Fruit fly (Drosophila melanogaster) whole organism, embryonic: ENCODE results near the gene Decay.

Experiments used
- Awh ChIP-seq: fragments of 200-800 bp; sonication (Bioruptor generic); IDR thresholded peaks from 2 replicates; pipeline ENCODE4, ENCODE4 v1.3.6; 2022; ENCODE audit warnings: missing biosample characterization, missing genetic modification characterization
- CG10147 ChIP-seq: fragments of 200-800 bp; sonication (Bioruptor generic); optimal IDR thresholded peaks from 2 replicates; lab custom pipeline; 2019; ENCODE audit warnings: missing biosample characterization, mild to moderate bottlenecking, missing genetic modification characterization, moderate library complexity
- CG10366 ChIP-seq: fragments of 200-800 bp; sonication (Bioruptor generic); IDR thresholded peaks from 2 replicates; pipeline ENCODE4 v1.3.6; 2022; ENCODE audit warnings: missing biosample characterization, missing genetic modification characterization
- CG10462 ChIP-seq: fragments of 200-800 bp; sonication (Bioruptor generic); optimal IDR thresholded peaks from 2 replicates; lab custom pipeline; 2016; ENCODE audit warnings: missing biosample characterization, missing genetic modification characterization
- CG11723 ChIP-seq: fragments of 200-800 bp; sonication (Bioruptor generic); optimal IDR thresholded peaks from 2 replicates; lab custom pipeline; 2017; ENCODE audit warnings: missing biosample characterization, mild to moderate bottlenecking, missing genetic modification characterization
- CG12659 ChIP-seq: fragments of 200-800 bp; sonication (Bioruptor generic); optimal IDR thresholded peaks from 3 replicates; lab custom pipeline; 2017; ENCODE audit warnings: mild to moderate bottlenecking, missing biosample characterization, missing genetic modification reagents, missing genetic modification characterization
- CG13775 ChIP-seq: fragments of 200-800 bp; sonication (Bioruptor generic); optimal IDR thresholded peaks from 3 replicates; lab custom pipeline; 2017; ENCODE audit warnings: missing biosample characterization, mild to moderate bottlenecking, missing genetic modification characterization
- CG16779 ChIP-seq: fragments of 200-800 bp; sonication (Bioruptor generic); IDR thresholded peaks from 2 replicates; pipeline ENCODE4 v1.3.6; 2022; ENCODE audit warnings: missing biosample characterization, missing genetic modification characterization
- CG17359 ChIP-seq: fragments of 200-800 bp; sonication (Bioruptor generic); optimal IDR thresholded peaks from 3 replicates; lab custom pipeline; 2018; ENCODE audit warnings: missing biosample characterization, mild to moderate bottlenecking, missing genetic modification characterization, moderate library complexity
- CG2202 ChIP-seq: fragments of 200-800 bp; sonication (Bioruptor generic); optimal IDR thresholded peaks from 2 replicates; lab custom pipeline; 2018; ENCODE audit warnings: missing biosample characterization, mild to moderate bottlenecking, missing genetic modification characterization
- CG3847 ChIP-seq: fragments of 200-800 bp; sonication (Bioruptor generic); IDR thresholded peaks from 2 replicates; pipeline ENCODE4 v1.3.6; 2022; ENCODE audit warnings: missing biosample characterization, missing genetic modification characterization
- CG43689 ChIP-seq: fragments of 200-800 bp; sonication (Bioruptor generic); IDR thresholded peaks from 2 replicates; pipeline ENCODE4 v1.3.6; 2022; ENCODE audit warnings: missing biosample characterization, missing genetic modification characterization
- CG4617 ChIP-seq: fragments of 200-800 bp; sonication (Bioruptor generic); optimal IDR thresholded peaks from 3 replicates; lab custom pipeline; 2016; ENCODE audit warnings: missing biosample characterization, missing genetic modification characterization, borderline replicate concordance
- CG7786 ChIP-seq: fragments of 200-800 bp; sonication (Bioruptor generic); optimal IDR thresholded peaks from 2 replicates; lab custom pipeline; 2016; ENCODE audit warnings: missing biosample characterization, missing genetic modification characterization
- CG8281 ChIP-seq: fragments of 200-800 bp; sonication (Bioruptor generic); optimal IDR thresholded peaks from 2 replicates; lab custom pipeline; 2018; ENCODE audit warnings: missing biosample characterization, mild to moderate bottlenecking, missing genetic modification characterization, moderate library complexity
- CTCF ChIP-seq: fragments of 200-800 bp; sonication (Bioruptor generic); optimal IDR thresholded peaks from 2 replicates; lab custom pipeline; 2017; ENCODE audit warnings: missing biosample characterization, mild to moderate bottlenecking, missing genetic modification characterization, moderate library complexity
- Ets65A ChIP-seq: fragments of 200-800 bp; sonication (Bioruptor generic); peaks from one replicate; lab custom pipeline; 2016; ENCODE audit warnings: missing biosample characterization, missing genetic modification characterization
- GATAe ChIP-seq: fragments of 200-800 bp; sonication (Bioruptor generic); conservative IDR thresholded peaks from 2 replicates; pipeline ENCODE4 v1.3.6; 2022; ENCODE audit warnings: missing biosample characterization, missing genetic modification characterization
- Hmr ChIP-seq: fragments of 200-800 bp; sonication (Bioruptor generic); optimal IDR thresholded peaks from 3 replicates; lab custom pipeline; 2017; ENCODE audit warnings: mild to moderate bottlenecking, missing biosample characterization, missing genetic modification reagents, missing genetic modification characterization
- MBD-R2 ChIP-seq: fragments of 200-800 bp; sonication (Bioruptor generic); IDR thresholded peaks from 2 replicates; pipeline ENCODE4 v1.3.6; 2022; ENCODE audit warnings: missing biosample characterization, missing genetic modification characterization
- Med ChIP-seq: fragments of 200-800 bp; sonication (Bioruptor generic); peaks from one replicate; lab custom pipeline; 2016; ENCODE audit warnings: missing biosample characterization, missing genetic modification characterization, mild to moderate bottlenecking, inconsistent platforms, moderate library complexity
- Myb ChIP-seq: fragments of 200-800 bp; sonication (Bioruptor generic); optimal IDR thresholded peaks from 2 replicates; lab custom pipeline; 2016; ENCODE audit warnings: missing biosample characterization, missing genetic modification characterization
- NK7.1 ChIP-seq: fragments of 200-800 bp; sonication (Bioruptor generic); optimal IDR thresholded peaks from 3 replicates; lab custom pipeline; 2016; ENCODE audit warnings: missing biosample characterization, missing genetic modification characterization
- Oaz ChIP-seq: fragments of 200-800 bp; sonication (Bioruptor generic); IDR thresholded peaks from 2 replicates; pipeline ENCODE4 v1.3.6; 2022; ENCODE audit warnings: missing biosample characterization, missing genetic modification characterization
- Oli ChIP-seq: fragments of 200-800 bp; sonication (Bioruptor generic); optimal IDR thresholded peaks from 2 replicates; lab custom pipeline; 2018; ENCODE audit warnings: missing biosample characterization, mild to moderate bottlenecking, missing genetic modification characterization, moderate library complexity
- Pdp1 ChIP-seq, 2 experiments: fragments of 200-800 bp; sonication (Bioruptor generic); optimal IDR thresholded peaks; 3 replicates each; lab custom pipeline; 2016; ENCODE audit warnings: missing biosample characterization in 2 of 2, missing genetic modification characterization in 2 of 2, mild to moderate bottlenecking in 1 of 2, moderate library complexity in 1 of 2
- Rfx ChIP-seq: fragments of 200-800 bp; sonication (Bioruptor generic); IDR thresholded peaks from 2 replicates; pipeline ENCODE4 v1.3.6; 2022; ENCODE audit warnings: missing biosample characterization, missing genetic modification characterization
- Rx ChIP-seq: fragments of 200-800 bp; sonication (Bioruptor generic); IDR thresholded peaks from 2 replicates; pipeline ENCODE4 v1.3.6; 2022; ENCODE audit warnings: missing biosample characterization, missing genetic modification characterization
- Scr ChIP-seq: fragments of 200-800 bp; sonication (Bioruptor generic); IDR thresholded peaks from 2 replicates; pipeline ENCODE4 v1.3.6; 2022; ENCODE audit warnings: missing biosample characterization, missing genetic modification characterization; ENCODE audit not compliant: partially characterized antibody
- Tbp ChIP-seq: fragments of >200 bp; optimal IDR thresholded peaks from 2 replicates; lab custom pipeline; 2018; ENCODE audit warnings: missing biosample characterization, missing genetic modification characterization
- abd-A ChIP-seq: fragments of 200-800 bp; sonication (Bioruptor generic); optimal IDR thresholded peaks from 3 replicates; lab custom pipeline; 2019; ENCODE audit warnings: missing biosample characterization, mild to moderate bottlenecking, missing genetic modification characterization, moderate library complexity
- ci ChIP-seq: fragments of 200-800 bp; sonication (Bioruptor generic); IDR thresholded peaks from 3 replicates; pipeline ENCODE4 v1.3.6; 2022; ENCODE audit warnings: missing biosample characterization, missing genetic modification characterization
- dan ChIP-seq: fragments of 200-800 bp; sonication (Bioruptor generic); IDR thresholded peaks from 2 replicates; pipeline ENCODE4 v1.3.6; 2022; ENCODE audit warnings: missing biosample characterization, missing genetic modification characterization
- ems ChIP-seq: fragments of 200-800 bp; sonication (Bioruptor generic); optimal IDR thresholded peaks from 3 replicates; lab custom pipeline; 2016; ENCODE audit warnings: missing biosample characterization, missing genetic modification characterization
- gem ChIP-seq: fragments of 200-800 bp; sonication (Bioruptor generic); optimal IDR thresholded peaks from 2 replicates; lab custom pipeline; 2019; ENCODE audit warnings: missing biosample characterization, mild to moderate bottlenecking, missing genetic modification characterization, moderate library complexity
- lilli ChIP-seq: fragments of 200-800 bp; sonication (Bioruptor generic); optimal IDR thresholded peaks from 3 replicates; lab custom pipeline; 2016; ENCODE audit warnings: missing biosample characterization, missing genetic modification characterization
- lola ChIP-seq, 3 experiments: fragments of >200 bp in 2 of 3; fragments of 200-800 bp in 1 of 3; sonication (Bioruptor generic) in 1 of 3; optimal IDR thresholded peaks; 2 replicates each; lab custom pipeline; 2017 to 2019; ENCODE audit warnings: missing biosample characterization in 3 of 3, missing genetic modification characterization in 3 of 3, mild to moderate bottlenecking in 1 of 3, moderate library complexity in 1 of 3
- maf-S ChIP-seq: fragments of 200-800 bp; sonication (Bioruptor generic); optimal IDR thresholded peaks from 2 replicates; lab custom pipeline; 2016; ENCODE audit warnings: missing biosample characterization, missing genetic modification characterization
- mam ChIP-seq: fragments of 200-800 bp; sonication (Bioruptor generic); optimal IDR thresholded peaks from 3 replicates; lab custom pipeline; 2016; ENCODE audit warnings: missing biosample characterization, missing genetic modification characterization
- mirr ChIP-seq: fragments of 200-800 bp; sonication (Bioruptor generic); optimal IDR thresholded peaks from 3 replicates; lab custom pipeline; 2018; ENCODE audit warnings: missing biosample characterization, mild to moderate bottlenecking, missing genetic modification characterization
- nerfin-1 ChIP-seq: fragments of 200-800 bp; sonication (Bioruptor generic); optimal IDR thresholded peaks from 3 replicates; lab custom pipeline; 2019; ENCODE audit warnings: missing biosample characterization, mild to moderate bottlenecking, missing genetic modification characterization, moderate library complexity
- org-1 ChIP-seq: fragments of 200-800 bp; sonication (Bioruptor generic); optimal IDR thresholded peaks from 2 replicates; lab custom pipeline; 2017; ENCODE audit warnings: missing biosample characterization, missing genetic modification characterization
- pnt ChIP-seq: fragments of 200-800 bp; sonication (Bioruptor generic); optimal IDR thresholded peaks from 3 replicates; lab custom pipeline; 2016; ENCODE audit warnings: missing biosample characterization, missing genetic modification characterization
- pzg ChIP-seq: fragments of 200-800 bp; sonication (Bioruptor generic); optimal IDR thresholded peaks from 3 replicates; lab custom pipeline; 2018; ENCODE audit warnings: missing biosample characterization, mild to moderate bottlenecking, missing genetic modification characterization, moderate library complexity
- ro ChIP-seq: fragments of 200-800 bp; sonication (Bioruptor generic); IDR thresholded peaks from 2 replicates; pipeline ENCODE4 v1.3.6; 2022; ENCODE audit warnings: missing biosample characterization, missing genetic modification characterization
- sens-2 ChIP-seq: fragments of 200-800 bp; sonication (Bioruptor generic); IDR thresholded peaks from 2 replicates; pipeline ENCODE4 v1.3.6; 2022; ENCODE audit warnings: missing biosample characterization, missing genetic modification characterization
- stwl ChIP-seq: fragments of 200-800 bp; sonication (Bioruptor generic); optimal IDR thresholded peaks from 3 replicates; lab custom pipeline; 2018; ENCODE audit warnings: missing biosample characterization, mild to moderate bottlenecking, missing genetic modification characterization, moderate library complexity
- trh ChIP-seq: fragments of 200-800 bp; sonication (Bioruptor generic); optimal IDR thresholded peaks from 2 replicates; lab custom pipeline; 2016; ENCODE audit warnings: missing biosample characterization, missing genetic modification characterization
- zf30C ChIP-seq: fragments of 200-800 bp; sonication (Bioruptor generic); optimal IDR thresholded peaks from 3 replicates; lab custom pipeline; 2018; ENCODE audit warnings: missing biosample characterization, mild to moderate bottlenecking, missing genetic modification characterization
- zfh1 ChIP-seq: fragments of 200-800 bp; sonication (Bioruptor generic); IDR thresholded peaks from 3 replicates; pipeline ENCODE4 v1.3.6; 2022; ENCODE audit warnings: missing biosample characterization, missing genetic modification characterization

Decay gene

dm6 chr3R:16483877-16484417 lies 16.9 kb downstream of the Decay start, which contains the start of gene Der-2 (continued):
- no peak for TF ChIP-seq ro
- TF ChIP-seq Awh (GFP tag; lab: Robert Waterston, UW) = no peak
- TF ChIP-seq dan (GFP tag; lab: Robert Waterston, UW) = no peak
- TF ChIP-seq CG10147 = no peak
- TF ChIP-seq nerfin-1 (tag; lab: Kevin White, UChicago) = no peak
- TF ChIP-seq Scr (GFP tag; lab: Robert Waterston, UW) = peak; percentile 91
- TF ChIP-seq zfh1 = no peak
- TF ChIP-seq Oli (tag; lab: Kevin White, UChicago) = no peak
- TF ChIP-seq trh (GFP tag; lab: Kevin White, UChicago) = no peak

dm6 chr3R:16482276-16482675 lies 18.6 kb downstream of the Decay start, which contains the start of gene Sdhaf3:
Gene Sdhaf3 (minus strand): TSS chr3R:16482452.
- no peak for TF ChIP-seq CG7786 (GFP tag; lab: Kevin White, UChicago)
- TF ChIP-seq CG11723 (GFP tag; lab: Kevin White, UChicago) = no peak
- peak; percentile 78 for TF ChIP-seq Med
- peak in 1 of 2 experiments; percentile 40 for TF ChIP-seq Pdp1 (GFP tag; optimal IDR thresholded peaks at IDR 0.05; lab: Kevin White, UChicago)
- no peak for TF ChIP-seq CG17359 (tag; lab: Kevin White, UChicago)
- TF ChIP-seq zf30C (GFP tag; lab: Kevin White, UChicago) = no peak
- peak; percentile 47; the same call in 1 of the 2 replicates for TF ChIP-seq MBD-R2 (GFP tag; lab: Robert Waterston, UW)
- no peak for TF ChIP-seq lola (GFP tag; optimal IDR thresholded peaks at IDR 0.05; lab: Kevin White, UChicago)
- TF ChIP-seq NK7.1 = no peak
- peak; percentile 56 for TF ChIP-seq pzg (GFP tag; lab: Kevin White, UChicago)
- peak; percentile 31; the same call in 1 of the 2 replicates for TF ChIP-seq CG3847 (GFP tag; lab: Robert Waterston, UW)
- peak; percentile 5 for TF ChIP-seq CG4617 (GFP tag; lab: Kevin White, UChicago)
- no peak for TF ChIP-seq GATAe (GFP tag; lab: Robert Waterston, UW)
- TF ChIP-seq ci = no peak; the same call in 2 of the 3 replicates
- TF ChIP-seq zfh1 = 0 out of 3 replicates have a peak, but pooled peaks have one; percentile 5
- no peak for TF ChIP-seq CG10366 (GFP tag; lab: Robert Waterston, UW)
- no peak for TF ChIP-seq CG13775 (GFP tag; lab: Kevin White, UChicago)
- no peak for TF ChIP-seq mirr (GFP tag; lab: Kevin White, UChicago)
- no peak for TF ChIP-seq Hmr (GFP tag; lab: Kevin White, UChicago)
- peak; percentile 18 for TF ChIP-seq mam
- no peak for TF ChIP-seq Rx
- TF ChIP-seq CTCF = peak; percentile 28
- no peak for TF ChIP-seq sens-2
- no peak for TF ChIP-seq Oaz (GFP tag; lab: Robert Waterston, UW)
- TF ChIP-seq org-1 (GFP tag; lab: Kevin White, UChicago) = no peak
- TF ChIP-seq stwl (tag; lab: Kevin White, UChicago) = peak; percentile 53
- peak; percentile 17 for TF ChIP-seq CG12659 (GFP tag; lab: Kevin White, UChicago)
- peak; percentile 13 for TF ChIP-seq lilli
- TF ChIP-seq Tbp (GFP tag; lab: Kevin White, UChicago) = no peak
- peak; percentile 25 for TF ChIP-seq Myb (GFP tag; lab: Kevin White, UChicago)
- no peak for TF ChIP-seq gem (tag; lab: Kevin White, UChicago)
- TF ChIP-seq CG2202 (tag; lab: Kevin White, UChicago) = no peak
- TF ChIP-seq CG10462 = no peak
- TF ChIP-seq ems (GFP tag; lab: Kevin White, UChicago) = no peak
- TF ChIP-seq CG43689 (GFP tag; lab: Robert Waterston, UW) = no peak
- no peak for TF ChIP-seq Ets65A (GFP tag; lab: Kevin White, UChicago)
- no peak for TF ChIP-seq abd-A (tag; lab: Kevin White, UChicago)
- TF ChIP-seq maf-S (GFP tag; lab: Kevin White, UChicago) = no peak
- TF ChIP-seq pnt = no peak
- TF ChIP-seq CG16779 = no peak
- no peak for TF ChIP-seq CG8281 (tag; lab: Kevin White, UChicago)
- TF ChIP-seq Rfx (GFP tag; lab: Robert Waterston, UW) = peak; percentile 46; the same call in 1 of the 2 replicates
